Worm (Caenorhabditis elegans): Measurements from ENCODE around the gene abu-5.

The abu-5 gene

DNA sequence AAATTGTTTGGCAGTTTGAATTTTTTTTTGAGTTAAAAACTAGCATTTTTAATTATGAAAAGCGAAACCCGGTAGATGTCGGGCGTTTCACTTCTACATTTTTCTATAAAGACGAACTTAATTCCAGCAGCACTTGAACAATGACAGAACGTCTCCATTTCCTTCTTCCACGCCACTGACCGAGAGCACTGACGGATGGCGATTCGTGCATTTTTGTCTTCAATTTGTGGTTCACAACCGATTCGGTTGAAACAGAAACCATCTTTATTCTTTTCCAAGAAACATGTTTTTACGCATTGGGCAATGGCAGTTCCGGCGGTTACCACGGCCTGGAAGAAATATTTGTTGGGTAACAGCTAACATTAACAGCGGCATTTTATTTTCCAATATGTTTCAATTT, 22.6 kb downstream of the abu-5 start:
- TF ChIP-seq ztf-16 (tag; optimal IDR thresholded peaks at IDR 0.05), result no peak
- no peak for TF ChIP-seq tbx-2 (tag; optimal IDR thresholded peaks at IDR 0.05)
- TF ChIP-seq dmd-4 (tag; optimal IDR thresholded peaks at IDR 0.05; ENCODE audit: borderline replicate concordance), result no peak
- TF ChIP-seq dve-1 (tag; optimal IDR thresholded peaks at IDR 0.05), result no peak
- TF ChIP-seq hlh-15 (tag; optimal IDR thresholded peaks at IDR 0.05), result no peak
- TF ChIP-seq fax-1 (tag; optimal IDR thresholded peaks at IDR 0.05), result no peak
- no peak for TF ChIP-seq ceh-19 (GFP tag; optimal IDR thresholded peaks at IDR 0.05)
- no peak for TF ChIP-seq odd-2 (tag; optimal IDR thresholded peaks at IDR 0.05)
- no peak for TF ChIP-seq tbx-7 (tag; optimal IDR thresholded peaks at IDR 0.05)
- TF ChIP-seq elt-2 (tag; optimal IDR thresholded peaks at IDR 0.05), result no peak
- TF ChIP-seq ceh-6 (GFP tag; optimal IDR thresholded peaks at IDR 0.05), result no peak
- TF ChIP-seq syd-9 (tag; optimal IDR thresholded peaks at IDR 0.05), result no peak
- TF ChIP-seq pha-2 (tag; optimal IDR thresholded peaks at IDR 0.05), result no peak
- no peak for TF ChIP-seq nfya-1 (tag; optimal IDR thresholded peaks at IDR 0.05)
- TF ChIP-seq zip-5 (tag; optimal IDR thresholded peaks at IDR 0.05), result no peak
- TF ChIP-seq che-1 (tag; optimal IDR thresholded peaks at IDR 0.05), result no peak
- TF ChIP-seq C38D4.7 (GFP tag; optimal IDR thresholded peaks at IDR 0.05), result no peak
- TF ChIP-seq fkh-10 (GFP tag; optimal IDR thresholded peaks at IDR 0.05), result no peak
- no peak for TF ChIP-seq ceh-48 (tag; optimal IDR thresholded peaks at IDR 0.05)

DNA sequence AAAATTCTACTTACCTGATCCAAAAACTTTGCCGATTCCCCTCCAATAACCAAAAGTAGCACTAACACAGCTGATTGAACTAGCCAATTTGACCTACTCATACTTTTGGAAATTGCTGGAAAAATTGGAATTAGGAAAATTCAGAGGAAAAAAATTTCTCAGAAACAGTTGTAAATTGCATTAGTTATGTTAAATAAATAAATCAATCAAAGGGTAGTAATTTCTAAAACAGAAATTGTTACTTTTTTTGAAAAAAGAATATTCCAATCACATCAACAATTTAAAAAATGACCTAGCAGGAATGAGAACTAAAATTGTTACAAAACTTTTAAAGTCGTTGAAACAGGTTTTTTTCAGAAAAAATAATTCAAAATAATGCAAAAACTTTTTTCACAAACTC, 26.5 kb downstream of the abu-5 start, which contains the start of gene Y105C5A.8:
Y105C5A.8 (minus strand) TSS at position 101 of the 400 bp plus-strand sequence.
- TF ChIP-seq ref-2 (tag; optimal IDR thresholded peaks at IDR 0.05), result no peak
- no peak for TF ChIP-seq ttx-3 (tag; optimal IDR thresholded peaks at IDR 0.05)
- TF ChIP-seq pha-2 (tag; optimal IDR thresholded peaks at IDR 0.05), result no peak
- no peak for TF ChIP-seq ceh-34 (tag; optimal IDR thresholded peaks at IDR 0.05)
- TF ChIP-seq hlh-13 (GFP tag; optimal IDR thresholded peaks at IDR 0.05), result no peak
- TF ChIP-seq pros-1 (tag; optimal IDR thresholded peaks at IDR 0.05), result no peak
- TF ChIP-seq madf-2 (tag; optimal IDR thresholded peaks at IDR 0.05), result no peak
- TF ChIP-seq unc-42 (tag; optimal IDR thresholded peaks at IDR 0.05), result no peak
- TF ChIP-seq nhr-232 (tag; optimal IDR thresholded peaks at IDR 0.05), result no peak
- TF ChIP-seq zip-5 (tag; optimal IDR thresholded peaks at IDR 0.05), result no peak
- TF ChIP-seq hlh-30 (tag; optimal IDR thresholded peaks at IDR 0.05; ENCODE audit: insufficient read depth), result no peak
- no peak for TF ChIP-seq ceh-19 (GFP tag; optimal IDR thresholded peaks at IDR 0.05)
- TF ChIP-seq tbx-7 (tag; optimal IDR thresholded peaks at IDR 0.05), result no peak

DNA sequence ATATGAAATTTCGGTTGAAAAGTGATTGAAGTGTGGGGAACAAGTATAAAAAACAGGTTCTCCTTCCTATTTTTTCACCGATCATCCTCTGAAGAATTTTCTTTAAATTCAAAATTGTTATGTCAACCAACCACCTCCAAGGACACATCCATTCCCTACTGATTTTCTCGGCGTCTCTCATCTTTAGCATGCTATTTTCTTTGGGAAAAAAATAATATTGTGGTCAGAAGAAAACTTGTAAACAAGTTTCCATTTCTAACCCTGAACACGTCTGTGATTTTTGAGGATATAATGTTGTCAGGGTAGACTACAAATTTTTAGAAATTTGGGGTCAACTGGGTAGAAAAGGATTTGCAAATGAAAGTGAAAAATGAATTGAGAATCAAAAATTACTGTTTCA, 27.2 kb downstream of the abu-5 start:
- TF ChIP-seq K02D7.2 (tag; optimal IDR thresholded peaks at IDR 0.05) (no peak), sox-4 (tag; optimal IDR thresholded peaks at IDR 0.05) (no peak), ceh-6 (GFP tag; optimal IDR thresholded peaks at IDR 0.05) (no peak), fkh-10 (GFP tag; optimal IDR thresholded peaks at IDR 0.05) (no peak), hlh-13 (GFP tag; optimal IDR thresholded peaks at IDR 0.05) (no peak), pha-2 (tag; optimal IDR thresholded peaks at IDR 0.05) (no peak), odd-2 (tag; optimal IDR thresholded peaks at IDR 0.05) (no peak), pag-3 (tag; optimal IDR thresholded peaks at IDR 0.05; ENCODE audit: borderline replicate concordance) (no peak), nhr-11 (tag; optimal IDR thresholded peaks at IDR 0.05) (no peak), tbx-2 (tag; optimal IDR thresholded peaks at IDR 0.05) (no peak), fkh-6 (tag; optimal IDR thresholded peaks at IDR 0.05) (no peak), pat-9 (tag; optimal IDR thresholded peaks at IDR 0.05) (no peak), pros-1 (tag; optimal IDR thresholded peaks at IDR 0.05) (no peak), C08G9.2 (tag; optimal IDR thresholded peaks at IDR 0.05) (no peak), che-1 (tag; optimal IDR thresholded peaks at IDR 0.05) (no peak), lim-6 (tag; optimal IDR thresholded peaks at IDR 0.05) (no peak), unc-55 (GFP tag; optimal IDR thresholded peaks at IDR 0.05) (no peak)

DNA sequence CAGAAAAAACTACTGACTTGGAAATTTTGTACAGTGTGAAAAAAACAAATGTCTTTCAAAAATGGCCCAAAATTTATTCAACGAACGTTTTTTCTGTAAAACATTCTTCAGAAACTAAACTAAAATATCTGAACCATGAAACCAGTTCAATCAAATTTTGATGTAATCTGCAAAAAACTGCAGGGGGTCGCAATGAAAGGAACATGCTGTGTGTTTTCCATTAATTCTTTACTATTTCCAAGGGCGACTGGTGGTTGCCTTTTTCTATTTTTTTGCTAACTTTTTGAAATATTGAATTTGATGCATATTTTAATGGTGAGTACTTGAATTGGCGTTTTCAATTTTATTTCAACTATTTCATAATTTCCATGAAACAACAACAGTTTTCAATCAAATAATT, 40.7 kb downstream of the abu-5 start, which contains the start of gene Y105C5A.9:
Y105C5A.9 (plus strand) TSS at position 301 of the 400 bp plus-strand sequence.
- no peak for TF ChIP-seq pros-1 (tag; optimal IDR thresholded peaks at IDR 0.05)
- no peak for TF ChIP-seq ama-1 (optimal IDR thresholded peaks at IDR 0.05)
- TF ChIP-seq ttx-3 (tag; optimal IDR thresholded peaks at IDR 0.05), result no peak
- no peak for TF ChIP-seq mec-3 (tag; optimal IDR thresholded peaks at IDR 0.05; ENCODE audit: borderline replicate concordance)
- TF ChIP-seq hlh-15 (tag; optimal IDR thresholded peaks at IDR 0.05), result no peak
- no peak for TF ChIP-seq ceh-9 (tag; optimal IDR thresholded peaks at IDR 0.05)
- TF ChIP-seq npax-4 (tag; optimal IDR thresholded peaks at IDR 0.05), result no peak

Data from whole organism, late embryonic.